Worm (Caenorhabditis elegans) whole organism, early embryonic: ENCODE results near the gene tiar-1.

Experiments
- aly-1 ChIP-seq: sonication (generic microtip); optimal IDR thresholded peaks from 2 replicates; lab custom pipeline; 2016; ENCODE audit warnings: missing genetic modification characterization, missing compliant biosample characterization
- ama-1 ChIP-seq: fragments of 150-350 bp; optimal IDR thresholded peaks from 2 replicates; lab custom pipeline; 2014
- ceh-13 ChIP-seq: fragments of 200-800 bp; sonication (Bioruptor generic); optimal IDR thresholded peaks from 2 replicates; lab custom pipeline; 2018; ENCODE audit warnings: mild to moderate bottlenecking, missing genetic modification characterization, missing compliant biosample characterization
- ceh-36 ChIP-seq: sonication (generic microtip); optimal IDR thresholded peaks from 2 replicates; lab custom pipeline; 2016; ENCODE audit warnings: missing genetic modification characterization, inconsistent platforms, missing compliant biosample characterization
- flt-1 ChIP-seq: fragments of 200-800 bp; sonication (Bioruptor generic); IDR thresholded peaks from 2 replicates; pipeline ENCODE4 v1.3.6; 2022; ENCODE audit warnings: missing genetic modification characterization, missing compliant biosample characterization
- hmbx-1 ChIP-seq: sonication (generic microtip); optimal IDR thresholded peaks from 2 replicates; lab custom pipeline; 2016; ENCODE audit warnings: mild to moderate bottlenecking, missing genetic modification characterization, missing compliant biosample characterization
- hnd-1 ChIP-seq: sonication (generic microtip); optimal IDR thresholded peaks from 2 replicates; lab custom pipeline; 2016; ENCODE audit warnings: missing genetic modification characterization, missing compliant biosample characterization
- sea-1 ChIP-seq: fragments of 200-800 bp; sonication (Bioruptor generic); conservative IDR thresholded peaks from 2 replicates; pipeline ENCODE4 v1.3.6; 2022; ENCODE audit warnings: missing genetic modification characterization, missing compliant biosample characterization

DNA sequence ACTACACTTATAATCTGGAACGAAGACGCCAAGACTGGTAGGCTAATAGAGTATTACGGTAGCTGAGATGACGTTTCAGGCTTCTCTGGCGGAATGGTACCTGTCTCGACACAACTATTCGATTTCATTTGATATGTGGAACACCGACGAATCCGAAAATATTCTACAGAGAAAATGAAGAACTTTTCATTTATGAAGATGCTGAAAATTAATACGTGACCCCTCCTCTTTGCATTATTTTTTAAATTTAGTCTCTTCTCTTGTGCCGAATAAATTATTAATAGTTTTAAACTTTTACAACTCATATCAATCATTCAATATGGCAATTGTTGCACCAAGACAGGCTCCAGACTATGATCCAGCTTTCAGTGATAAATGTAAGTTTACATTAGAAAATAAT, 48.6 kb downstream of the tiar-1 start, which contains the start of gene C25H3.16:
- no peak for TF ChIP-seq aly-1 (tag; lab: Kevin White, UChicago)
- no peak for TF ChIP-seq flt-1
- TF ChIP-seq ceh-36 (tag; lab: Kevin White, UChicago): no peak
- TF ChIP-seq sea-1 (GFP tag; lab: Robert Waterston, UW): no peak
- no peak for TF ChIP-seq hnd-1 (tag; lab: Kevin White, UChicago)
- no peak for TF ChIP-seq ama-1
- TF ChIP-seq hmbx-1: no peak
- TF ChIP-seq ceh-13 (GFP tag; lab: Kevin White, UChicago): no peak
